Comparison of ENCODE assay signal across 2 fruit fly cellular contexts in the genomic region with DNA sequence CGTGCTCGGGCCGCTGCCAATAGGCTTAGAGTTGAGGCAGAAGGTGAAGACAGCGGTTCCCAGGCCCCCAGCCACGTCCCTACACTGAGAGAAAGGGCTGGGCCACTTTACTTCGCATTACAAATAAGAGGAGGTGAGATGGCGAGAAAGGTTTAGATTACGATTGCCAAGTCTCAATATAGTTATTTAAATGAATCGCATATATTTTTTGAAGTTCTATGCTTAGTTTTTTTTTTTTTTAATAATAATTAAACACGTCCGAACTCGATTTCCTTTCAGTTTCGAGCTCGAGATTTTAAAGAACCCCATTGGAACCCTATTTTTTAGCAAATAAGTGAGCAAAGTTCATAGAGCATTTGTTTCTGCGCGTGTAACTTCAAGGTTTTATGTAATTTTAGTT.
A peak's percentile ranks its signal among the peaks of the same experiment; 100 is the strongest.
TF ChIP-seq lines count a peak whose summit lies in the region.

No protein-coding gene starts in this region.

TF ChIP-seq in whole organism, embryonic, 481 proteins besides CTCF, POLR2A, EP300 and RAD21 (continued from another document and continues in another):
- TF ChIP-seq ci (GFP tag; IDR thresholded peaks at IDR 0.05; lab: Robert Waterston, UW) = 0 out of 3 replicates have a peak, but pooled peaks have one; percentile 48
- no peak for TF ChIP-seq wdn (GFP tag; IDR thresholded peaks at IDR 0.05; lab: Robert Waterston, UW)
- TF ChIP-seq fd102C (GFP tag; optimal IDR thresholded peaks at IDR 0.05; lab: Kevin White, UChicago) = no peak
- no peak for TF ChIP-seq hbn (GFP tag; IDR thresholded peaks at IDR 0.05; lab: Robert Waterston, UW; ENCODE audit: partially characterized antibody)
- no peak for TF ChIP-seq CG15073 (GFP tag; optimal IDR thresholded peaks at IDR 0.05; lab: Kevin White, UChicago)
- no peak for TF ChIP-seq D19A (tag; optimal IDR thresholded peaks at IDR 0.05; lab: Kevin White, UChicago)
- no peak for TF ChIP-seq run (tag; optimal IDR thresholded peaks at IDR 0.05; lab: Kevin White, UChicago)
- 0 out of 3 replicates have a peak, but pooled peaks have one; percentile 14 for TF ChIP-seq CG14050 (GFP tag; IDR thresholded peaks at IDR 0.05; lab: Robert Waterston, UW)
- peak; percentile 68 for TF ChIP-seq lab (GFP tag; optimal IDR thresholded peaks at IDR 0.05; lab: Kevin White, UChicago)
- TF ChIP-seq dm (GFP tag; optimal IDR thresholded peaks at IDR 0.05; lab: Kevin White, UChicago) = no peak
- no peak for TF ChIP-seq CG42726 (GFP tag; IDR thresholded peaks at IDR 0.05; lab: Robert Waterston, UW; ENCODE audit: partially characterized antibody)
- TF ChIP-seq slbo (GFP tag; IDR thresholded peaks at IDR 0.05; lab: Robert Waterston, UW) = peak; percentile 55
- TF ChIP-seq hkb (optimal IDR thresholded peaks at IDR 0.05; lab: Kevin White, UChicago) = no peak
- peak; percentile 45; the same call in 1 of the 2 replicates for TF ChIP-seq hkb (GFP tag; IDR thresholded peaks at IDR 0.05; lab: Robert Waterston, UW)
- no peak for TF ChIP-seq gsb (GFP tag; IDR thresholded peaks at IDR 0.05; lab: Robert Waterston, UW)
- no peak for TF ChIP-seq CG3847 (GFP tag; IDR thresholded peaks at IDR 0.05; lab: Robert Waterston, UW)
- no peak for TF ChIP-seq CG4360 (GFP tag; IDR thresholded peaks at IDR 0.05; lab: Robert Waterston, UW)
- TF ChIP-seq ewg (GFP tag; optimal IDR thresholded peaks at IDR 0.05; lab: Kevin White, UChicago) = peak; percentile 29
- TF ChIP-seq Fer3 (tag; optimal IDR thresholded peaks at IDR 0.05; lab: Kevin White, UChicago) = no peak
- no peak for TF ChIP-seq twi (tag; optimal IDR thresholded peaks at IDR 0.05; lab: Kevin White, UChicago)
- no peak for TF ChIP-seq ken (GFP tag; IDR thresholded peaks at IDR 0.05; lab: Robert Waterston, UW)
- TF ChIP-seq CG10321 (GFP tag; IDR thresholded peaks at IDR 0.05; lab: Robert Waterston, UW) = no peak
- TF ChIP-seq Nf-YA (GFP tag; IDR thresholded peaks at IDR 0.05; lab: Robert Waterston, UW) = no peak
- peak; percentile 30 for TF ChIP-seq cwo (GFP tag; optimal IDR thresholded peaks at IDR 0.05; lab: Kevin White, UChicago)
- peak; percentile 17 for TF ChIP-seq fd3F (GFP tag; optimal IDR thresholded peaks at IDR 0.05; lab: Kevin White, UChicago)
- no peak for TF ChIP-seq Deaf1 (tag; optimal IDR thresholded peaks at IDR 0.05; lab: Kevin White, UChicago)
- no peak for TF ChIP-seq insv (GFP tag; optimal IDR thresholded peaks at IDR 0.05; lab: Kevin White, UChicago)
- peak; percentile 17; the same call in 1 of the 3 replicates for TF ChIP-seq croc (GFP tag; conservative IDR thresholded peaks at IDR 0.05; lab: Robert Waterston, UW)
- peak; percentile 15 for TF ChIP-seq CG2875 (GFP tag; optimal IDR thresholded peaks at IDR 0.05; lab: Kevin White, UChicago)
- TF ChIP-seq CG2120 (GFP tag; optimal IDR thresholded peaks at IDR 0.05; lab: Kevin White, UChicago) = peak; percentile 51
- peak; percentile 34 for TF ChIP-seq CG12391 (tag; optimal IDR thresholded peaks at IDR 0.05; lab: Kevin White, UChicago)
- no peak for TF ChIP-seq corto (GFP tag; optimal IDR thresholded peaks at IDR 0.05; lab: Kevin White, UChicago)
- no peak for TF ChIP-seq pum (GFP tag; optimal IDR thresholded peaks at IDR 0.05; lab: Kevin White, UChicago)
- peak; percentile 60 for TF ChIP-seq Xbp1 (GFP tag; optimal IDR thresholded peaks at IDR 0.05; lab: Kevin White, UChicago)
- TF ChIP-seq phol (tag; optimal IDR thresholded peaks at IDR 0.05; lab: Kevin White, UChicago) = peak; percentile 63
- TF ChIP-seq exex (tag; optimal IDR thresholded peaks at IDR 0.05; lab: Kevin White, UChicago) = no peak
- no peak for TF ChIP-seq Bteb2 (GFP tag; optimal IDR thresholded peaks at IDR 0.05; lab: Kevin White, UChicago)
- 0 out of 3 replicates have a peak, but pooled peaks have one; percentile 34 for TF ChIP-seq H15 (GFP tag; IDR thresholded peaks at IDR 0.05; lab: Robert Waterston, UW)
- peak; percentile 27 for TF ChIP-seq CG9437 (GFP tag; optimal IDR thresholded peaks at IDR 0.05; lab: Kevin White, UChicago)
- TF ChIP-seq CG2202 (tag; optimal IDR thresholded peaks at IDR 0.05; lab: Kevin White, UChicago) = no peak
- TF ChIP-seq CG12236 (GFP tag; optimal IDR thresholded peaks at IDR 0.05; lab: Kevin White, UChicago) = no peak
- TF ChIP-seq Antp (GFP tag; optimal IDR thresholded peaks at IDR 0.05; lab: Kevin White, UChicago) = no peak
- no peak for TF ChIP-seq pzg (GFP tag; optimal IDR thresholded peaks at IDR 0.05; lab: Kevin White, UChicago)
- no peak for TF ChIP-seq CG8765 (GFP tag; IDR thresholded peaks at IDR 0.05; lab: Robert Waterston, UW)
- no peak for TF ChIP-seq CG2129 (GFP tag; IDR thresholded peaks at IDR 0.05; lab: Robert Waterston, UW; ENCODE audit: partially characterized antibody)
- TF ChIP-seq Vsx1 (GFP tag; optimal IDR thresholded peaks at IDR 0.05; lab: Kevin White, UChicago) = no peak
- no peak; the same call in 1 of the 2 replicates for TF ChIP-seq HLH3B (GFP tag; IDR thresholded peaks at IDR 0.05; lab: Robert Waterston, UW)
- TF ChIP-seq CG18011 (GFP tag; optimal IDR thresholded peaks at IDR 0.05; lab: Kevin White, UChicago) = no peak
- no peak for TF ChIP-seq Ada2b (GFP tag; IDR thresholded peaks at IDR 0.05; lab: Robert Waterston, UW)
- TF ChIP-seq CoRest (tag; optimal IDR thresholded peaks at IDR 0.05; lab: Kevin White, UChicago) = peak; percentile 53
- no peak for TF ChIP-seq CG6254 (GFP tag; optimal IDR thresholded peaks at IDR 0.05; lab: Kevin White, UChicago)
- no peak for TF ChIP-seq CG12744 (GFP tag; optimal IDR thresholded peaks at IDR 0.05; lab: Kevin White, UChicago)
- TF ChIP-seq CG10209 (GFP tag; optimal IDR thresholded peaks at IDR 0.05; lab: Kevin White, UChicago) = peak; percentile 40
- no peak for TF ChIP-seq CG6683 (GFP tag; optimal IDR thresholded peaks at IDR 0.05; lab: Kevin White, UChicago)
- peak; percentile 58; the same call in 1 of the 3 replicates for TF ChIP-seq jigr1 (GFP tag; IDR thresholded peaks at IDR 0.05; lab: Robert Waterston, UW)
- no peak for TF ChIP-seq CG1024 (GFP tag; IDR thresholded peaks at IDR 0.05; lab: Robert Waterston, UW)
- no peak for TF ChIP-seq klu (GFP tag; IDR thresholded peaks at IDR 0.05; lab: Robert Waterston, UW)
- no peak for TF ChIP-seq CG33213 (GFP tag; optimal IDR thresholded peaks at IDR 0.05; lab: Kevin White, UChicago)
- peak; percentile 48 for TF ChIP-seq nmo (GFP tag; optimal IDR thresholded peaks at IDR 0.05; lab: Kevin White, UChicago)
- TF ChIP-seq CG4282 (GFP tag; optimal IDR thresholded peaks at IDR 0.05; lab: Kevin White, UChicago) = no peak
- no peak for TF ChIP-seq CG7786 (GFP tag; optimal IDR thresholded peaks at IDR 0.05; lab: Kevin White, UChicago)
- no peak for TF ChIP-seq bbx (GFP tag; IDR thresholded peaks at IDR 0.05; lab: Robert Waterston, UW; ENCODE audit: partially characterized antibody)
- 0 out of 2 replicates have a peak, but pooled peaks have one; percentile 8 for TF ChIP-seq CG14667 (GFP tag; IDR thresholded peaks at IDR 0.05; lab: Robert Waterston, UW)
- no peak for TF ChIP-seq CG5953 (GFP tag; IDR thresholded peaks at IDR 0.05; lab: Robert Waterston, UW)

TF ChIP-seq in whole organism, prepupa, 60 proteins besides CTCF, POLR2A, EP300 and RAD21 (continued from another document):
- TF ChIP-seq CG1621 (tag; optimal IDR thresholded peaks at IDR 0.05; lab: Kevin White, UChicago) = no peak
- TF ChIP-seq acj6 (GFP tag; optimal IDR thresholded peaks at IDR 0.05; lab: Kevin White, UChicago) = peak; percentile 65
- peak; percentile 17 for TF ChIP-seq CG7368 (GFP tag; optimal IDR thresholded peaks at IDR 0.05; lab: Kevin White, UChicago)
- TF ChIP-seq CG6792 (GFP tag; optimal IDR thresholded peaks at IDR 0.05; lab: Kevin White, UChicago) = peak; percentile 28
- TF ChIP-seq vri (GFP tag; optimal IDR thresholded peaks at IDR 0.05; lab: Kevin White, UChicago) = no peak
- TF ChIP-seq OdsH (GFP tag; optimal IDR thresholded peaks at IDR 0.05; lab: Kevin White, UChicago) = peak; percentile 65
- TF ChIP-seq ss (GFP tag; optimal IDR thresholded peaks at IDR 0.05; lab: Kevin White, UChicago) = peak in 1 of 2 experiments; percentile 23
- peak; percentile 48 for TF ChIP-seq CG31627 (GFP tag; optimal IDR thresholded peaks at IDR 0.05; lab: Kevin White, UChicago)
- peak; percentile 55; the same call in 1 of the 3 replicates for TF ChIP-seq CG8119 (GFP tag; IDR thresholded peaks at IDR 0.05; lab: Robert Waterston, UW)
- TF ChIP-seq Smox (GFP tag; optimal IDR thresholded peaks at IDR 0.05; lab: Kevin White, UChicago) = peak; percentile 47
- TF ChIP-seq CG4318 (GFP tag; optimal IDR thresholded peaks at IDR 0.05; lab: Kevin White, UChicago) = peak; percentile 17
- peak; percentile 49 for TF ChIP-seq achi (GFP tag; optimal IDR thresholded peaks at IDR 0.05; lab: Kevin White, UChicago)
- peak; percentile 63 for TF ChIP-seq CG34406 (GFP tag; optimal IDR thresholded peaks at IDR 0.05; lab: Kevin White, UChicago)
- TF ChIP-seq dsx (GFP tag; optimal IDR thresholded peaks at IDR 0.05; lab: Kevin White, UChicago; ENCODE audit: poor library complexity, severe bottlenecking) = no peak
- TF ChIP-seq Eip78C (GFP tag; lab: Kevin White, UChicago) = peak; percentile 91
- peak; percentile 29 for TF ChIP-seq cyc (GFP tag; optimal IDR thresholded peaks at IDR 0.05; lab: Kevin White, UChicago)
- TF ChIP-seq Sox102F (GFP tag; optimal IDR thresholded peaks at IDR 0.05; lab: Kevin White, UChicago) = peak; percentile 47
- peak; percentile 81 for TF ChIP-seq svp (GFP tag; lab: Kevin White, UChicago)
- peak; percentile 39 for TF ChIP-seq Lpt (GFP tag; optimal IDR thresholded peaks at IDR 0.05; lab: Kevin White, UChicago)
- TF ChIP-seq CG10669 (GFP tag; optimal IDR thresholded peaks at IDR 0.05; lab: Kevin White, UChicago) = peak; percentile 36
- TF ChIP-seq CG9139 (GFP tag; optimal IDR thresholded peaks at IDR 0.05; lab: Kevin White, UChicago) = no peak
- TF ChIP-seq CG11902 (GFP tag; optimal IDR thresholded peaks at IDR 0.05; lab: Kevin White, UChicago) = peak; percentile 21
- no peak for TF ChIP-seq CG11294 (GFP tag; IDR thresholded peaks at IDR 0.05; lab: Robert Waterston, UW)
- peak; percentile 57 for TF ChIP-seq Hr39 (GFP tag; optimal IDR thresholded peaks at IDR 0.05; lab: Kevin White, UChicago)
- TF ChIP-seq Sox15 (GFP tag; optimal IDR thresholded peaks at IDR 0.05; lab: Kevin White, UChicago) = peak; percentile 36
- TF ChIP-seq fkh (GFP tag; optimal IDR thresholded peaks at IDR 0.05; lab: Kevin White, UChicago) = no peak
- peak; percentile 61 for TF ChIP-seq esn (GFP tag; optimal IDR thresholded peaks at IDR 0.05; lab: Kevin White, UChicago)
- TF ChIP-seq spab (GFP tag; optimal IDR thresholded peaks at IDR 0.05; lab: Kevin White, UChicago) = peak; percentile 33
- no peak for TF ChIP-seq Eip93F (GFP tag; optimal IDR thresholded peaks at IDR 0.05; lab: Kevin White, UChicago)
- no peak for TF ChIP-seq fd59A (GFP tag; optimal IDR thresholded peaks at IDR 0.05; lab: Kevin White, UChicago)
- peak; percentile 61; the same call in 1 of the 3 replicates for TF ChIP-seq CG6163 (GFP tag; IDR thresholded peaks at IDR 0.05; lab: Robert Waterston, UW)
- no peak for TF ChIP-seq Blimp-1 (GFP tag; optimal IDR thresholded peaks at IDR 0.05; lab: Kevin White, UChicago)
- peak; percentile 38; the same call in 1 of the 2 replicates for TF ChIP-seq Gug (GFP tag; IDR thresholded peaks at IDR 0.05; lab: Robert Waterston, UW)
- peak; percentile 34 for TF ChIP-seq net (GFP tag; optimal IDR thresholded peaks at IDR 0.05; lab: Kevin White, UChicago)
- peak; percentile 51 for TF ChIP-seq Eip75B (GFP tag; optimal IDR thresholded peaks at IDR 0.05; lab: Kevin White, UChicago)
- TF ChIP-seq Hr38 (GFP tag; optimal IDR thresholded peaks at IDR 0.05; lab: Kevin White, UChicago) = no peak
- TF ChIP-seq topi (GFP tag; optimal IDR thresholded peaks at IDR 0.05; lab: Kevin White, UChicago) = peak; percentile 59
- TF ChIP-seq lz (GFP tag; optimal IDR thresholded peaks at IDR 0.05; lab: Kevin White, UChicago) = peak; percentile 46
- TF ChIP-seq dac (GFP tag; optimal IDR thresholded peaks at IDR 0.05; lab: Kevin White, UChicago) = peak; percentile 14
